Fruit fly (Drosophila melanogaster): Measurements from ENCODE around the gene gudu.

The gudu gene

dm6 chr2L:7407638-7408037 lies 19.3 kb downstream of the gudu start:
- peak in 1 of 2 experiments; percentile 48 for TF ChIP-seq Pdp1 (GFP tag; optimal IDR thresholded peaks at IDR 0.05)
- no peak for TF ChIP-seq bigmax (GFP tag; optimal IDR thresholded peaks at IDR 0.05)
- no peak for TF ChIP-seq CG8478 (optimal IDR thresholded peaks at IDR 0.05)
- TF ChIP-seq amos (GFP tag; IDR thresholded peaks at IDR 0.05; ENCODE audit: partially characterized antibody): no peak
- TF ChIP-seq CG12769 (tag; optimal IDR thresholded peaks at IDR 0.05): peak; percentile 15
- peak; percentile 85 for TF ChIP-seq sd (tag; optimal IDR thresholded peaks at IDR 0.05)
- TF ChIP-seq sr (GFP tag; IDR thresholded peaks at IDR 0.05): peak; percentile 79

- TF ChIP-seq ara (GFP tag; IDR thresholded peaks at IDR 0.05) (0 out of 2 replicates have a peak, but pooled peaks have one; percentile 29), CG1832 (GFP tag; optimal IDR thresholded peaks at IDR 0.05) (peak; percentile 16), Dref (GFP tag; IDR thresholded peaks at IDR 0.05) (peak; percentile 14; the same call in 1 of the 2 replicates), Dbx (GFP tag; IDR thresholded peaks at IDR 0.05) (peak; percentile 18; the same call in 1 of the 3 replicates), CG12299 (tag; optimal IDR thresholded peaks at IDR 0.05) (no peak), slou (GFP tag; optimal IDR thresholded peaks at IDR 0.05) (no peak), CG8944 (GFP tag; optimal IDR thresholded peaks at IDR 0.05) (peak; percentile 8), CG17612 (GFP tag; IDR thresholded peaks at IDR 0.05) (no peak), CG6791 (GFP tag; IDR thresholded peaks at IDR 0.05; ENCODE audit: partially characterized antibody) (0 out of 3 replicates have a peak, but pooled peaks have one; percentile 38), schlank (tag; optimal IDR thresholded peaks at IDR 0.05) (no peak), repo (GFP tag; optimal IDR thresholded peaks at IDR 0.05) (peak; percentile 22), CG15601 (tag; optimal IDR thresholded peaks at IDR 0.05) (no peak), zfh1 (GFP tag; IDR thresholded peaks at IDR 0.05) (0 out of 3 replicates have a peak, but pooled peaks have one; percentile 11), stc (GFP tag; IDR thresholded peaks at IDR 0.05) (0 out of 2 replicates have a peak, but pooled peaks have one; percentile 26), chm (GFP tag; IDR thresholded peaks at IDR 0.05) (peak; percentile 58; the same call in 1 of the 2 replicates), hkb (optimal IDR thresholded peaks at IDR 0.05) (no peak), hkb (GFP tag; IDR thresholded peaks at IDR 0.05) (0 out of 2 replicates have a peak, but pooled peaks have one; percentile 19), CG2889 (GFP tag; IDR thresholded peaks at IDR 0.05) (no peak), CG11247 (GFP tag; IDR thresholded peaks at IDR 0.05) (peak; percentile 24; the same call in 1 of the 2 replicates), prd (optimal IDR thresholded peaks at IDR 0.05) (no peak), prd (GFP tag; IDR thresholded peaks at IDR 0.05) (0 out of 3 replicates have a peak, but pooled peaks have one; percentile 15), Med (GFP tag) (peak; percentile 84), cas (GFP tag; IDR thresholded peaks at IDR 0.05) (peak; percentile 12; the same call in 1 of the 2 replicates), sens-2 (GFP tag; IDR thresholded peaks at IDR 0.05) (no peak), amos (GFP tag; IDR thresholded peaks at IDR 0.05; ENCODE audit: partially characterized antibody) (no peak), CG3281 (GFP tag; optimal IDR thresholded peaks at IDR 0.05) (no peak), knrl (GFP tag; IDR thresholded peaks at IDR 0.05; ENCODE audit: partially characterized antibody) (0 out of 3 replicates have a peak, but pooled peaks have one; percentile 18), Bgb (GFP tag; IDR thresholded peaks at IDR 0.05; ENCODE audit: partially characterized antibody) (0 out of 2 replicates have a peak, but pooled peaks have one; percentile 9), Dip3 (GFP tag; optimal IDR thresholded peaks at IDR 0.05) (no peak)
Observed at dm6 chr2L:7409007-7409406, 20.7 kb downstream of the gudu start.

dm6 chr2L:7409602-7410001 lies 21.3 kb downstream of the gudu start, which contains the start of gene CG5181:
CG5181 (minus strand) TSS chr2L:7409809.
- TF ChIP-seq CG30020 (tag; optimal IDR thresholded peaks at IDR 0.05) (peak; percentile 37), Antp (GFP tag; optimal IDR thresholded peaks at IDR 0.05) (no peak), ssp (GFP tag; IDR thresholded peaks at IDR 0.05) (no peak), CG2712 (tag; optimal IDR thresholded peaks at IDR 0.05) (peak; percentile 1), bigmax (GFP tag; optimal IDR thresholded peaks at IDR 0.05) (no peak), pfk (GFP tag; optimal IDR thresholded peaks at IDR 0.05) (peak; percentile 50), trh (GFP tag; optimal IDR thresholded peaks at IDR 0.05) (no peak), CG4617 (GFP tag; optimal IDR thresholded peaks at IDR 0.05; ENCODE audit: borderline replicate concordance) (peak; percentile 34), p53 (GFP tag; optimal IDR thresholded peaks at IDR 0.05) (no peak), al (GFP tag; IDR thresholded peaks at IDR 0.05) (no peak), inv (GFP tag; IDR thresholded peaks at IDR 0.05; ENCODE audit: partially characterized antibody) (no peak), CG18476 (GFP tag; optimal IDR thresholded peaks at IDR 0.05) (no peak), gfzf (GFP tag; optimal IDR thresholded peaks at IDR 0.05) (peak; percentile 63), Dp (GFP tag; optimal IDR thresholded peaks at IDR 0.05) (peak; percentile 18), CTCF (GFP tag; optimal IDR thresholded peaks at IDR 0.05) (no peak), CG14710 (tag; optimal IDR thresholded peaks at IDR 0.05) (peak; percentile 21), BEAF-32 (GFP tag; optimal IDR thresholded peaks at IDR 0.05) (peak; percentile 10)

All from whole organism, embryonic.